Fruit fly (Drosophila melanogaster) ovary, adult (tissue): Measurements from ENCODE around the gene dome.

Experiments used
- CG17801 ChIP-seq: fragments of 200-800 bp; optimal IDR thresholded peaks from 2 replicates; lab custom pipeline; 2019; ENCODE audit warnings: missing biosample characterization, mild to moderate bottlenecking, missing genetic modification characterization, moderate library complexity; ENCODE audit not compliant: partially characterized antibody

Gene dome

dm6 chrX:19662583-19663195, 20.6 kb downstream of the dome start:
- peak; percentile 48 for TF ChIP-seq CG17801

dm6 chrX:19651757-19652419, 31.4 kb downstream of the dome start, which contains the start of the genes Ranbp21 and Elys:
Ranbp21 (minus strand) TSS chrX:19652269.
Elys (plus strand) TSS chrX:19652305.
- peak; percentile 13 for TF ChIP-seq CG17801

- TF ChIP-seq CG17801, result no peak
Measured at dm6 chrX:19645873-19646541, 37.3 kb downstream of the dome start, which contains the start of gene Arp10. Arp10 (minus strand) TSS chrX:19646176.

- TF ChIP-seq CG17801, result peak; percentile 45
Measured at dm6 chrX:19642819-19643504, 40.4 kb downstream of the dome start, which contains the start of the genes CG12237 and Sec61gamma. CG12237 (minus strand) TSS chrX:19642869. Sec61gamma (plus strand) TSS chrX:19643327.

dm6 chrX:19640707-19641248, 42.5 kb downstream of the dome start:
- no peak for TF ChIP-seq CG17801

dm6 chrX:19638328-19638940, 44.9 kb downstream of the dome start, which contains the start of gene Rcd-1:
Rcd-1 (plus strand) TSS chrX:19638767.
- TF ChIP-seq CG17801, result no peak

- peak; percentile 25 for TF ChIP-seq CG17801
Measured at dm6 chrX:19637434-19638327, 45.6 kb downstream of the dome start.

dm6 chrX:19637002-19637420, 46.3 kb downstream of the dome start:
- TF ChIP-seq CG17801, result no peak

dm6 chrX:19631365-19631832, 51.9 kb downstream of the dome start:
- TF ChIP-seq CG17801, result peak; percentile 35
